Fruit fly (Drosophila melanogaster): ENCODE results near the gene CG4461.
A peak's percentile ranks its signal among the peaks of the same experiment; 100 is the strongest.

The CG4461 gene

DNA sequence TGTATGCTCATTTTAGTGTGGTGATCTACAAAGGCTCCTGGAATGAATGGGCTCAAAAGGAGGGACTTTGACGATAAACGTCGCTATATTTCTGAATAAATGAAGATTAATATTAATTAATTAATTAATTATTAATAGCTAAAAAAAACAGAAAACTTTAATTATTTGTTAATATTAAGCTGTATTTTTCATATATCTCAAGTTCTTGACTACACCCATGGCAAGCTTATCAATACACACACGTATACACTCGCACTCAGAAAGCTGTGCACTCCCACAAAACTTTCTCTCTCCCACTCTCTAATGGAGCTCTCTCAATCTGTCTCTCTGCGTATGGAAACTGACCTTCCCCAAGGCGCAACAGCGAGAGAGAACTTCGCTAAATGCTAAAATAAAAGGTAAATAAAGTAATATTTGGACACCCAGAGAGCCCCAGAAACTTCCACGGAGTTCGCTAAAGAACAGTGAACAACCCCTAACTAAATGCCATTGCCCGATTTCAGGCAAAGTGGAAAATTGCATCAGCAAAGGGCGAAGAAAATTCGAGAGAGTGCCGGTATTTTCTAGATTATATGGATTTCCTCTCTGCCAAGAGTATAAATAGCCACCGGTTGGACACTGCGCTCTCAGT is 1.7 kb upstream of the CG4461 start (continued):
- peak; percentile 49 for TF ChIP-seq dac (GFP tag; optimal IDR thresholded peaks at IDR 0.05)
- peak; percentile 83 for TF ChIP-seq acj6 (GFP tag; optimal IDR thresholded peaks at IDR 0.05)
- TF ChIP-seq fd59A (GFP tag; optimal IDR thresholded peaks at IDR 0.05) = peak; percentile 50
- peak; percentile 7 for TF ChIP-seq Sox15 (GFP tag; optimal IDR thresholded peaks at IDR 0.05)
- TF ChIP-seq CG7368 (GFP tag; optimal IDR thresholded peaks at IDR 0.05) = peak; percentile 65
- TF ChIP-seq CG11902 (GFP tag; optimal IDR thresholded peaks at IDR 0.05) = peak; percentile 39
- peak; percentile 25 for TF ChIP-seq Eip93F (GFP tag; optimal IDR thresholded peaks at IDR 0.05)
- peak; percentile 69 for TF ChIP-seq Ets96B (tag; optimal IDR thresholded peaks at IDR 0.05)
- peak; percentile 89 for TF ChIP-seq CG32006 (GFP tag; optimal IDR thresholded peaks at IDR 0.05)

DNA sequence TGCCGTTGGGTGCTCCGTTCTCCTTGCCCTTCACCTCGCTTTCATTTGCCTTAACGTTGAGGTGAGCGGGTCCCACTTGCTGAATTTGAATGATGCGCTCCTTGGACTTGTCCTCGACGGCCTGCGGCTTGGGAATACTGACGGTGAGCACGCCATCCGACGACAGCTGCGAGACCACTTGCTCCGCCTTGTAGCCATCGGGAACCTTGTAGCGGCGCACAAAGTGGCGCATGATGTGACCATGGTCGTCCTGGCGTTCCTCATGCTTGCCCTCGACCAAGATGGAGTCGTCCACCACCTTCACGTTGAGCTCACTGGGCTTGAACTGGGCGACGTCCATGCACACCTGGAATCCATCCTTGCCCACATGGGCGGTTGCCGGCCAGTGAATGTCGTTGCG is 1.3 kb downstream of the CG4461 start:
- TF ChIP-seq CG8119 (GFP tag; IDR thresholded peaks at IDR 0.05) (no peak), Hr4 (GFP tag; optimal IDR thresholded peaks at IDR 0.05) (no peak), Sox14 (GFP tag; optimal IDR thresholded peaks at IDR 0.05) (no peak), CG15336 (GFP tag; IDR thresholded peaks at IDR 0.05) (no peak)

dm6 chr3L:9377198-9378035 is 2.2 kb downstream of the CG4461 start, which contains the start of gene Hsp26:
Hsp26 (minus strand) TSS chr3L:9377427.
- TF ChIP-seq CG8119 (GFP tag; IDR thresholded peaks at IDR 0.05) (peak; percentile 94), CG1621 (tag; optimal IDR thresholded peaks at IDR 0.05) (peak; percentile 72), Sox102F (GFP tag; optimal IDR thresholded peaks at IDR 0.05) (peak; percentile 94), CG8632 (GFP tag; optimal IDR thresholded peaks at IDR 0.05) (peak; percentile 95), CG31627 (GFP tag; optimal IDR thresholded peaks at IDR 0.05) (peak; percentile 90), pdm3 (GFP tag; optimal IDR thresholded peaks at IDR 0.05) (peak; percentile 95), CG6792 (GFP tag; optimal IDR thresholded peaks at IDR 0.05) (peak; percentile 96), Gug (GFP tag; IDR thresholded peaks at IDR 0.05) (peak; percentile 85), CG8319 (GFP tag; optimal IDR thresholded peaks at IDR 0.05) (peak; percentile 78), topi (GFP tag; optimal IDR thresholded peaks at IDR 0.05) (peak; percentile 94), CG34406 (GFP tag; optimal IDR thresholded peaks at IDR 0.05) (peak; percentile 92), CG32006 (GFP tag; optimal IDR thresholded peaks at IDR 0.05) (peak; percentile 93), CG6163 (GFP tag; IDR thresholded peaks at IDR 0.05) (peak; percentile 96), eg (GFP tag; IDR thresholded peaks at IDR 0.05) (peak; percentile 95), CG16779 (tag; optimal IDR thresholded peaks at IDR 0.05) (peak; percentile 87), dsx (GFP tag; optimal IDR thresholded peaks at IDR 0.05; ENCODE audit: poor library complexity, severe bottlenecking) (peak; percentile 82), CG10669 (GFP tag; optimal IDR thresholded peaks at IDR 0.05) (peak; percentile 80), Eip78C (GFP tag) (peak; percentile 98), CG6808 (GFP tag; optimal IDR thresholded peaks at IDR 0.05) (peak; percentile 89), achi (GFP tag; optimal IDR thresholded peaks at IDR 0.05) (peak; percentile 93), OdsH (GFP tag; optimal IDR thresholded peaks at IDR 0.05) (peak; percentile 96), CG11902 (GFP tag; optimal IDR thresholded peaks at IDR 0.05) (peak; percentile 68), CG6276 (GFP tag; optimal IDR thresholded peaks at IDR 0.05) (peak; percentile 83), CG4318 (GFP tag; optimal IDR thresholded peaks at IDR 0.05) (peak; percentile 79), Ets96B (tag; optimal IDR thresholded peaks at IDR 0.05) (peak; percentile 91), cyc (GFP tag; optimal IDR thresholded peaks at IDR 0.05) (peak; percentile 89), Sox14 (GFP tag; optimal IDR thresholded peaks at IDR 0.05) (peak; percentile 95), Ets21C (GFP tag; optimal IDR thresholded peaks at IDR 0.05) (peak; percentile 87), Lpt (GFP tag; optimal IDR thresholded peaks at IDR 0.05) (peak; percentile 91), dac (GFP tag; optimal IDR thresholded peaks at IDR 0.05) (peak; percentile 55), Eip75B (GFP tag; optimal IDR thresholded peaks at IDR 0.05) (peak; percentile 97), CG9139 (GFP tag; optimal IDR thresholded peaks at IDR 0.05) (peak; percentile 57), Eip93F (GFP tag; optimal IDR thresholded peaks at IDR 0.05) (peak; percentile 70), salr (GFP tag; optimal IDR thresholded peaks at IDR 0.05) (peak; percentile 74 to 90), Met (GFP tag; optimal IDR thresholded peaks at IDR 0.05) (peak; percentile 94), CG11762 (GFP tag; optimal IDR thresholded peaks at IDR 0.05; ENCODE audit: insufficient read depth) (peak; percentile 83), vri (GFP tag; optimal IDR thresholded peaks at IDR 0.05) (peak; percentile 94), fd59A (GFP tag; optimal IDR thresholded peaks at IDR 0.05) (peak; percentile 71), CG3032 (tag; optimal IDR thresholded peaks at IDR 0.05) (peak; percentile 75)
